Fruit fly (Drosophila melanogaster) whole organism, embryonic: Measurements from ENCODE around the gene Uba4.

Experiments
- Antp ChIP-seq: fragments of 200-800 bp; sonication (Bioruptor generic); optimal IDR thresholded peaks from 3 replicates; lab custom pipeline; 2016; ENCODE audit warnings: missing biosample characterization, missing genetic modification characterization
- Asciz ChIP-seq: fragments of 200-800 bp; sonication (Bioruptor generic); optimal IDR thresholded peaks from 2 replicates; lab custom pipeline; 2017; ENCODE audit warnings: missing biosample characterization, mild to moderate bottlenecking, missing genetic modification characterization, missing genetic modification reagents
- CG10654 ChIP-seq: fragments of 200-800 bp; sonication (Bioruptor generic); optimal IDR thresholded peaks from 2 replicates; lab custom pipeline; 2016; ENCODE audit warnings: missing biosample characterization, missing genetic modification characterization
- CG11085 ChIP-seq: fragments of 200-800 bp; sonication (Bioruptor generic); IDR thresholded peaks from 2 replicates; pipeline ENCODE4 v1.3.6; 2022; ENCODE audit warnings: missing biosample characterization, missing genetic modification characterization
- CG12104 ChIP-seq: fragments of 200-800 bp; sonication (Bioruptor generic); optimal IDR thresholded peaks from 3 replicates; lab custom pipeline; 2016; ENCODE audit warnings: missing biosample characterization, missing genetic modification characterization
- CG13123 ChIP-seq: fragments of 200-800 bp; sonication (Bioruptor generic); optimal IDR thresholded peaks from 2 replicates; lab custom pipeline; 2016; ENCODE audit warnings: missing biosample characterization, missing genetic modification characterization
- CG14860 ChIP-seq: fragments of 200-800 bp; sonication (Bioruptor generic); IDR thresholded peaks from 3 replicates; pipeline ENCODE4 v1.3.6; 2022; ENCODE audit warnings: missing biosample characterization, missing genetic modification characterization; ENCODE audit not compliant: partially characterized antibody
- CG15269 ChIP-seq: fragments of 200-800 bp; sonication (Bioruptor generic); optimal IDR thresholded peaks from 2 replicates; lab custom pipeline; 2018; ENCODE audit warnings: missing biosample characterization, mild to moderate bottlenecking, missing genetic modification characterization, moderate library complexity
- CG17359 ChIP-seq: fragments of 200-800 bp; sonication (Bioruptor generic); optimal IDR thresholded peaks from 3 replicates; lab custom pipeline; 2018; ENCODE audit warnings: missing biosample characterization, mild to moderate bottlenecking, missing genetic modification characterization, moderate library complexity
- CG2129 ChIP-seq: fragments of 200-800 bp; sonication (Bioruptor generic); IDR thresholded peaks from 2 replicates; pipeline ENCODE4 v1.3.6; 2022; ENCODE audit warnings: missing biosample characterization, missing genetic modification characterization; ENCODE audit not compliant: partially characterized antibody
- CG2199 ChIP-seq: fragments of 200-800 bp; sonication (Bioruptor generic); IDR thresholded peaks from 3 replicates; pipeline ENCODE4 v1.3.6; 2022; ENCODE audit warnings: missing biosample characterization, missing genetic modification characterization
- CG3065 ChIP-seq: fragments of 200-800 bp; sonication (Bioruptor generic); optimal IDR thresholded peaks from 2 replicates; lab custom pipeline; 2016; ENCODE audit warnings: missing biosample characterization, missing genetic modification characterization
- CG31224 ChIP-seq: fragments of 200-800 bp; sonication (Bioruptor generic); IDR thresholded peaks from 2 replicates; pipeline ENCODE4 v1.3.6; 2022; ENCODE audit warnings: missing biosample characterization, missing genetic modification characterization
- CG33213 ChIP-seq: fragments of 200-800 bp; sonication (Bioruptor generic); optimal IDR thresholded peaks from 3 replicates; lab custom pipeline; 2016; ENCODE audit warnings: missing biosample characterization, missing genetic modification characterization
- CG34376 ChIP-seq: fragments of 200-800 bp; sonication (Bioruptor generic); optimal IDR thresholded peaks from 2 replicates; lab custom pipeline; 2018; ENCODE audit warnings: missing biosample characterization, mild to moderate bottlenecking, missing genetic modification characterization
- CG4328 ChIP-seq: fragments of 200-800 bp; sonication (Bioruptor generic); optimal IDR thresholded peaks from 3 replicates; lab custom pipeline; 2017; ENCODE audit warnings: missing biosample characterization, missing genetic modification reagents, missing genetic modification characterization
- CG4360 ChIP-seq: fragments of 200-800 bp; sonication (Bioruptor generic); IDR thresholded peaks from 2 replicates; pipeline ENCODE4 v1.3.6; 2022; ENCODE audit warnings: missing biosample characterization, missing genetic modification characterization
- CG4707 ChIP-seq: fragments of 200-800 bp; sonication (Bioruptor generic); optimal IDR thresholded peaks from 2 replicates; lab custom pipeline; 2018; ENCODE audit warnings: missing biosample characterization, mild to moderate bottlenecking, missing genetic modification characterization, moderate library complexity
- CG7963 ChIP-seq: fragments of 200-800 bp; sonication (Bioruptor generic); IDR thresholded peaks from 3 replicates; pipeline ENCODE4 v1.3.6; 2022; ENCODE audit warnings: missing biosample characterization, missing genetic modification characterization; ENCODE audit not compliant: partially characterized antibody
- CG7987 ChIP-seq: fragments of 200-800 bp; sonication (Bioruptor generic); optimal IDR thresholded peaks from 2 replicates; lab custom pipeline; 2018; ENCODE audit warnings: missing biosample characterization, mild to moderate bottlenecking, missing genetic modification characterization, moderate library complexity
- E2f1 ChIP-seq: fragments of 200-800 bp; sonication (Bioruptor generic); IDR thresholded peaks from 2 replicates; pipeline ENCODE4 v1.3.6; 2022; ENCODE audit warnings: missing biosample characterization, missing genetic modification characterization
- ERR ChIP-seq: fragments of 200-800 bp; sonication (Bioruptor generic); optimal IDR thresholded peaks from 2 replicates; lab custom pipeline; 2016; ENCODE audit warnings: missing biosample characterization, missing genetic modification characterization
- Ets97D ChIP-seq: fragments of 200-800 bp; sonication (Bioruptor generic); optimal IDR thresholded peaks from 3 replicates; lab custom pipeline; 2016; ENCODE audit warnings: missing biosample characterization, missing genetic modification characterization
- HHEX ChIP-seq: fragments of 200-800 bp; sonication (Bioruptor generic); optimal IDR thresholded peaks from 3 replicates; lab custom pipeline; 2017; ENCODE audit warnings: missing biosample characterization, mild to moderate bottlenecking, missing genetic modification characterization, missing genetic modification reagents
- HLH54F ChIP-seq: fragments of 200-800 bp; sonication (Bioruptor generic); optimal IDR thresholded peaks from 3 replicates; lab custom pipeline; 2016; ENCODE audit warnings: missing biosample characterization, missing genetic modification characterization
- HmgZ ChIP-seq: fragments of 200-800 bp; sonication (Bioruptor generic); optimal IDR thresholded peaks from 2 replicates; lab custom pipeline; 2018; ENCODE audit warnings: missing biosample characterization, mild to moderate bottlenecking, missing genetic modification characterization
- NC2β ChIP-seq: fragments of 200-800 bp; sonication (Bioruptor generic); optimal IDR thresholded peaks from 2 replicates; lab custom pipeline; 2016; ENCODE audit warnings: missing biosample characterization, missing genetic modification characterization
- NfI ChIP-seq: fragments of 200-800 bp; sonication (Bioruptor generic); optimal IDR thresholded peaks from 3 replicates; lab custom pipeline; 2018; ENCODE audit warnings: missing biosample characterization, mild to moderate bottlenecking, missing genetic modification characterization, moderate library complexity
- Optix ChIP-seq: fragments of 200-800 bp; sonication (Bioruptor generic); IDR thresholded peaks from 3 replicates; pipeline ENCODE4 v1.3.6; 2022; ENCODE audit warnings: missing biosample characterization, missing genetic modification characterization
- Ptx1 ChIP-seq: fragments of 200-800 bp; sonication (Bioruptor generic); IDR thresholded peaks from 2 replicates; pipeline ENCODE4 v1.3.6; 2022; ENCODE audit warnings: missing biosample characterization, missing genetic modification characterization
- Sox100B ChIP-seq: fragments of 200-800 bp; sonication (Bioruptor generic); optimal IDR thresholded peaks from 3 replicates; lab custom pipeline; 2018; ENCODE audit warnings: missing biosample characterization, mild to moderate bottlenecking, missing genetic modification characterization
- Trl ChIP-seq, 3 experiments: fragments of >200 bp in 2 of 3; fragments of 200-800 bp in 1 of 3; sonication (Bioruptor generic) in 1 of 3; optimal IDR thresholded peaks; 2 replicates in 1 of 3; 3 replicates in 2 of 3; lab custom pipeline; 2016 to 2017; ENCODE audit warnings: missing biosample characterization in 1 of 3, missing genetic modification characterization in 1 of 3
- ase ChIP-seq: fragments of 200-800 bp; sonication (Bioruptor generic); IDR thresholded peaks from 3 replicates; pipeline ENCODE4 v1.3.6; 2022; ENCODE audit warnings: missing biosample characterization, missing genetic modification characterization
- bigmax ChIP-seq: fragments of 200-800 bp; sonication (Bioruptor generic); optimal IDR thresholded peaks from 2 replicates; lab custom pipeline; 2018; ENCODE audit warnings: missing biosample characterization, mild to moderate bottlenecking, missing genetic modification characterization
- chinmo ChIP-seq: fragments of 200-800 bp; sonication (Bioruptor generic); IDR thresholded peaks from 4 replicates; pipeline ENCODE4 v1.3.6; 2022; ENCODE audit warnings: missing biosample characterization, missing genetic modification characterization; ENCODE audit not compliant: partially characterized antibody
- crol ChIP-seq: fragments of 200-800 bp; sonication (Bioruptor generic); IDR thresholded peaks from 2 replicates; pipeline ENCODE4 v1.3.6; 2022; ENCODE audit warnings: missing biosample characterization, missing genetic modification characterization
- en ChIP-seq: fragments of 200-800 bp; sonication (Bioruptor generic); optimal IDR thresholded peaks from 2 replicates; lab custom pipeline; 2016; ENCODE audit warnings: missing biosample characterization, missing genetic modification characterization
- eyg ChIP-seq: fragments of 200-800 bp; sonication (Bioruptor generic); optimal IDR thresholded peaks from 3 replicates; lab custom pipeline; 2016; ENCODE audit warnings: missing biosample characterization, missing genetic modification characterization
- grau ChIP-seq: fragments of 200-800 bp; optimal IDR thresholded peaks from 3 replicates; lab custom pipeline; 2019; ENCODE audit warnings: missing biosample characterization, mild to moderate bottlenecking, missing genetic modification characterization, moderate library complexity
- gsb ChIP-seq: fragments of 200-800 bp; sonication (Bioruptor generic); IDR thresholded peaks from 2 replicates; pipeline ENCODE4 v1.3.6; 2022; ENCODE audit warnings: missing biosample characterization, missing genetic modification characterization
- kah ChIP-seq: fragments of 200-800 bp; sonication (Bioruptor generic); optimal IDR thresholded peaks from 2 replicates; lab custom pipeline; 2018; ENCODE audit warnings: missing biosample characterization, mild to moderate bottlenecking, missing genetic modification characterization
- lov ChIP-seq, 2 experiments: fragments of 200-800 bp in 1 of 2; fragments of >200 bp in 1 of 2; sonication (Bioruptor generic) in 1 of 2; IDR thresholded peaks in 1 of 2; optimal IDR thresholded peaks in 1 of 2; 2 replicates in 1 of 2; 3 replicates in 1 of 2; pipeline versions ENCODE4 v1.3.6 to Lab custom; 2017 to 2022; ENCODE audit warnings: missing biosample characterization in 1 of 2, missing genetic modification characterization in 1 of 2
- mld ChIP-seq: fragments of 200-800 bp; sonication (Bioruptor generic); IDR thresholded peaks from 3 replicates; pipeline ENCODE4 v1.3.6; 2022; ENCODE audit warnings: missing biosample characterization, missing genetic modification characterization; ENCODE audit not compliant: partially characterized antibody
- nerfin-1 ChIP-seq: fragments of 200-800 bp; sonication (Bioruptor generic); optimal IDR thresholded peaks from 3 replicates; lab custom pipeline; 2019; ENCODE audit warnings: missing biosample characterization, mild to moderate bottlenecking, missing genetic modification characterization, moderate library complexity
- onecut ChIP-seq: fragments of 200-800 bp; sonication (Bioruptor generic); IDR thresholded peaks from 2 replicates; pipeline ENCODE4 v1.3.6; 2022; ENCODE audit warnings: missing biosample characterization, missing genetic modification characterization
- pros ChIP-seq: fragments of 200-800 bp; sonication (Bioruptor generic); optimal IDR thresholded peaks from 3 replicates; lab custom pipeline; 2019; ENCODE audit warnings: missing biosample characterization, mild to moderate bottlenecking, missing genetic modification characterization, moderate library complexity
- sna ChIP-seq: fragments of 200-800 bp; sonication (Bioruptor generic); IDR thresholded peaks from 2 replicates; pipeline ENCODE4 v1.3.6; 2022; ENCODE audit warnings: missing biosample characterization, missing genetic modification characterization; ENCODE audit not compliant: partially characterized antibody
- stwl ChIP-seq: fragments of 200-800 bp; sonication (Bioruptor generic); optimal IDR thresholded peaks from 3 replicates; lab custom pipeline; 2018; ENCODE audit warnings: missing biosample characterization, mild to moderate bottlenecking, missing genetic modification characterization, moderate library complexity
- sug ChIP-seq: fragments of 200-800 bp; optimal IDR thresholded peaks from 2 replicates; lab custom pipeline; 2019; ENCODE audit warnings: missing biosample characterization, mild to moderate bottlenecking, missing genetic modification characterization, moderate library complexity
- tio ChIP-seq: fragments of 200-800 bp; sonication (Bioruptor generic); optimal IDR thresholded peaks from 2 replicates; lab custom pipeline; 2017; ENCODE audit warnings: missing biosample characterization, missing genetic modification characterization, inconsistent platforms

Gene Uba4

DNA sequence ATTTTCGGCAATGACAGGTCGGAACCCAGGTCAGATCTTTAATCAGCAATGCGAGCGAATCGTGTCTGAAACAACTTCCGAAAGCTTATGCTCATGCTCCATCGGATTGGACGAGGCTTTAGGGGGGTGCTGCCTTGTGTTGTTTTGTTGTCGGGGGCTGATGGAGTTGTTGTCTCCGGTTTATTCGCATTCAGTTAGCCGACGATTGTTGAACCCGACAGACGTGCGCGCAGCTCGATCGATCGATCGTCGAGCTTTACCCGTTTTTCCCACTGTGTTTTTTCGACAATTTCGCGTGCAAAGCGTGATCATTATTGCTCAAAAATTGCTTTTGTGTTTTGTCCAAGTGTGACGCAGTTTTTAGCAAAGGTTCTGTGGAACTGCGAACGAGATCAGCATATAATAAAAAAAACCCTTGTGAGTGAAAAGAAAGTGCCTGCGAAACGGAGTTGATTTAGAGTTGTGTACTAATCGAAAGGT, 11.8 kb downstream of the Uba4 start, which contains the start of gene CG17834 (continued):
- no peak for TF ChIP-seq sna (GFP tag; lab: Robert Waterston, UW)
- no peak for TF ChIP-seq CG11085 (GFP tag; lab: Robert Waterston, UW)
- TF ChIP-seq CG17359 (tag; lab: Kevin White, UChicago): no peak
- no peak for TF ChIP-seq Ets97D (GFP tag; lab: Kevin White, UChicago)
- TF ChIP-seq CG34376 (GFP tag; lab: Kevin White, UChicago): peak; percentile 87
- peak; percentile 77 for TF ChIP-seq chinmo
- TF ChIP-seq CG31224 (GFP tag; lab: Robert Waterston, UW): no peak
- TF ChIP-seq NC2β (GFP tag; lab: Kevin White, UChicago): no peak
- no peak; the same call in 1 of the 2 replicates for TF ChIP-seq CG4360 (GFP tag; lab: Robert Waterston, UW)
- TF ChIP-seq lov (optimal IDR thresholded peaks at IDR 0.05; lab: Kevin White, UChicago): no peak
- TF ChIP-seq lov (GFP tag; IDR thresholded peaks at IDR 0.05; lab: Robert Waterston, UW): no peak
- TF ChIP-seq ERR (GFP tag; lab: Kevin White, UChicago): no peak
- TF ChIP-seq CG15269 (tag; lab: Kevin White, UChicago): no peak
- TF ChIP-seq kah (GFP tag; lab: Kevin White, UChicago): no peak
- peak; percentile 68 for TF ChIP-seq sug
- TF ChIP-seq Antp (GFP tag; lab: Kevin White, UChicago): no peak
- no peak for TF ChIP-seq CG4707
- TF ChIP-seq Optix (GFP tag; lab: Robert Waterston, UW): no peak
- peak; percentile 16 for TF ChIP-seq HHEX (GFP tag; lab: Kevin White, UChicago)
- TF ChIP-seq tio: no peak
- no peak for TF ChIP-seq CG33213
- TF ChIP-seq stwl (tag; lab: Kevin White, UChicago): no peak
- TF ChIP-seq CG3065 (GFP tag; lab: Kevin White, UChicago): no peak
- no peak for TF ChIP-seq eyg (GFP tag; lab: Kevin White, UChicago)
- TF ChIP-seq pros (GFP tag; lab: Kevin White, UChicago): no peak
- TF ChIP-seq HmgZ (tag; lab: Kevin White, UChicago): no peak
- no peak for TF ChIP-seq CG14860 (GFP tag; lab: Robert Waterston, UW)
- TF ChIP-seq CG7987: peak; percentile 29
- no peak for TF ChIP-seq grau (tag; lab: Kevin White, UChicago)
- TF ChIP-seq Sox100B: no peak
- TF ChIP-seq nerfin-1 (tag; lab: Kevin White, UChicago): no peak
- TF ChIP-seq HLH54F (GFP tag; lab: Kevin White, UChicago): no peak
- no peak for TF ChIP-seq Ptx1 (GFP tag; lab: Robert Waterston, UW)
- no peak for TF ChIP-seq bigmax (GFP tag; lab: Kevin White, UChicago)
- no peak for TF ChIP-seq NfI (GFP tag; lab: Kevin White, UChicago)
- no peak for TF ChIP-seq CG12104 (GFP tag; lab: Kevin White, UChicago)
- TF ChIP-seq CG2129 (GFP tag; lab: Robert Waterston, UW): no peak
- TF ChIP-seq CG4328 (GFP tag; lab: Kevin White, UChicago): no peak
- TF ChIP-seq Trl (optimal IDR thresholded peaks at IDR 0.05; lab: Kevin White, UChicago): no peak
- TF ChIP-seq Trl (GFP tag; optimal IDR thresholded peaks at IDR 0.05; lab: Kevin White, UChicago): no peak
- no peak for TF ChIP-seq onecut (GFP tag; lab: Robert Waterston, UW)
- no peak for TF ChIP-seq E2f1 (GFP tag; lab: Robert Waterston, UW)
- no peak for TF ChIP-seq Asciz (GFP tag; lab: Kevin White, UChicago)
- TF ChIP-seq gsb (GFP tag; lab: Robert Waterston, UW): no peak
- TF ChIP-seq ase (GFP tag; lab: Robert Waterston, UW): no peak
- TF ChIP-seq crol (GFP tag; lab: Robert Waterston, UW): peak; percentile 77
- TF ChIP-seq mld (GFP tag; lab: Robert Waterston, UW): no peak
- TF ChIP-seq CG13123 (GFP tag; lab: Kevin White, UChicago): no peak
- TF ChIP-seq en (GFP tag; lab: Kevin White, UChicago): no peak
- TF ChIP-seq CG7963 (GFP tag; lab: Robert Waterston, UW): no peak
- peak; percentile 58; the same call in 1 of the 3 replicates for TF ChIP-seq CG2199 (GFP tag; lab: Robert Waterston, UW)
- TF ChIP-seq CG10654 (GFP tag; lab: Kevin White, UChicago): no peak
